Fruit fly (Drosophila melanogaster) whole organism, embryonic: ENCODE measurements around the gene Decay.
A peak's percentile ranks its signal among the peaks of the same experiment; 100 is the strongest.

ENCODE experiments used
- Awh ChIP-seq: fragments of 200-800 bp; sonication (Bioruptor generic); IDR thresholded peaks from 2 replicates; pipeline ENCODE4, ENCODE4 v1.3.6; 2022; ENCODE audit warnings: missing biosample characterization, missing genetic modification characterization
- CG12769 ChIP-seq: fragments of 200-800 bp; sonication (Bioruptor generic); optimal IDR thresholded peaks from 2 replicates; lab custom pipeline; 2019; ENCODE audit warnings: missing biosample characterization, mild to moderate bottlenecking, missing genetic modification characterization, moderate library complexity
- CG13287 ChIP-seq: fragments of 200-800 bp; sonication (Bioruptor generic); IDR thresholded peaks from 2 replicates; pipeline ENCODE4 v1.3.6; 2022; ENCODE audit warnings: missing biosample characterization, missing genetic modification characterization; ENCODE audit not compliant: partially characterized antibody
- CG14014 ChIP-seq: fragments of 200-800 bp; sonication (Bioruptor generic); IDR thresholded peaks from 2 replicates; pipeline ENCODE4 v1.3.6; 2022; ENCODE audit warnings: missing biosample characterization, missing genetic modification characterization
- CG1832 ChIP-seq: fragments of 200-800 bp; sonication (Bioruptor generic); optimal IDR thresholded peaks from 2 replicates; lab custom pipeline; 2017; ENCODE audit warnings: missing biosample characterization, mild to moderate bottlenecking, missing genetic modification characterization, inconsistent platforms
- CG2875 ChIP-seq: fragments of 200-800 bp; sonication (Bioruptor generic); optimal IDR thresholded peaks from 2 replicates; lab custom pipeline; 2017; ENCODE audit warnings: missing biosample characterization, mild to moderate bottlenecking, missing genetic modification characterization, missing genetic modification reagents
- CG4617 ChIP-seq: fragments of 200-800 bp; sonication (Bioruptor generic); optimal IDR thresholded peaks from 3 replicates; lab custom pipeline; 2016; ENCODE audit warnings: missing biosample characterization, missing genetic modification characterization, borderline replicate concordance
- CG4854 ChIP-seq: fragments of 200-800 bp; sonication (Bioruptor generic); optimal IDR thresholded peaks from 2 replicates; lab custom pipeline; 2016; ENCODE audit warnings: missing biosample characterization, missing genetic modification characterization, inconsistent platforms
- CG8944 ChIP-seq: fragments of 200-800 bp; sonication (Bioruptor generic); optimal IDR thresholded peaks from 3 replicates; lab custom pipeline; 2016; ENCODE audit warnings: missing biosample characterization, missing genetic modification characterization
- CG9797 ChIP-seq: fragments of 200-800 bp; sonication (Bioruptor generic); optimal IDR thresholded peaks from 3 replicates; lab custom pipeline; 2018; ENCODE audit warnings: missing biosample characterization, mild to moderate bottlenecking, missing genetic modification characterization
- D19A ChIP-seq: fragments of 200-800 bp; optimal IDR thresholded peaks from 3 replicates; lab custom pipeline; 2019; ENCODE audit warnings: missing biosample characterization, mild to moderate bottlenecking, missing genetic modification characterization, moderate library complexity
- Dfd ChIP-seq, 2 experiments: fragments of >200 bp; optimal IDR thresholded peaks; 2 replicates each; lab custom pipeline; 2017; ENCODE audit warnings: missing biosample characterization in 2 of 2, missing genetic modification characterization in 2 of 2
- Drgx ChIP-seq: fragments of 200-800 bp; sonication (Bioruptor generic); IDR thresholded peaks from 2 replicates; pipeline ENCODE4 v1.3.6; 2022; ENCODE audit warnings: missing biosample characterization, missing genetic modification characterization
- Ets65A ChIP-seq: fragments of 200-800 bp; sonication (Bioruptor generic); peaks from one replicate; lab custom pipeline; 2016; ENCODE audit warnings: missing biosample characterization, missing genetic modification characterization
- HHEX ChIP-seq: fragments of 200-800 bp; sonication (Bioruptor generic); optimal IDR thresholded peaks from 3 replicates; lab custom pipeline; 2017; ENCODE audit warnings: missing biosample characterization, mild to moderate bottlenecking, missing genetic modification characterization, missing genetic modification reagents
- Hr39 ChIP-seq: fragments of >200 bp; optimal IDR thresholded peaks from 2 replicates; lab custom pipeline; 2017
- Med ChIP-seq: fragments of 200-800 bp; sonication (Bioruptor generic); peaks from one replicate; lab custom pipeline; 2016; ENCODE audit warnings: missing biosample characterization, missing genetic modification characterization, mild to moderate bottlenecking, inconsistent platforms, moderate library complexity
- Optix ChIP-seq: fragments of 200-800 bp; sonication (Bioruptor generic); IDR thresholded peaks from 3 replicates; pipeline ENCODE4 v1.3.6; 2022; ENCODE audit warnings: missing biosample characterization, missing genetic modification characterization
- Rfx ChIP-seq: fragments of 200-800 bp; sonication (Bioruptor generic); IDR thresholded peaks from 2 replicates; pipeline ENCODE4 v1.3.6; 2022; ENCODE audit warnings: missing biosample characterization, missing genetic modification characterization
- bigmax ChIP-seq: fragments of 200-800 bp; sonication (Bioruptor generic); optimal IDR thresholded peaks from 2 replicates; lab custom pipeline; 2018; ENCODE audit warnings: missing biosample characterization, mild to moderate bottlenecking, missing genetic modification characterization
- cg ChIP-seq: fragments of 200-800 bp; sonication (Bioruptor generic); optimal IDR thresholded peaks from 3 replicates; lab custom pipeline; 2019; ENCODE audit warnings: missing biosample characterization, mild to moderate bottlenecking, missing genetic modification characterization, moderate library complexity
- chinmo ChIP-seq: fragments of 200-800 bp; sonication (Bioruptor generic); IDR thresholded peaks from 4 replicates; pipeline ENCODE4 v1.3.6; 2022; ENCODE audit warnings: missing biosample characterization, missing genetic modification characterization; ENCODE audit not compliant: partially characterized antibody
- cwo ChIP-seq: fragments of 200-800 bp; sonication (Bioruptor generic); optimal IDR thresholded peaks from 3 replicates; lab custom pipeline; 2017; ENCODE audit warnings: missing biosample characterization, missing genetic modification characterization, mild to moderate bottlenecking, moderate library complexity, missing genetic modification reagents
- danr ChIP-seq: fragments of 200-800 bp; sonication (Bioruptor generic); IDR thresholded peaks from 2 replicates; pipeline ENCODE4 v1.3.6; 2022; ENCODE audit warnings: missing biosample characterization, missing genetic modification characterization
- dati ChIP-seq: fragments of 200-800 bp; sonication (Bioruptor generic); IDR thresholded peaks from 2 replicates; pipeline ENCODE4 v1.3.6; 2022; ENCODE audit warnings: missing biosample characterization, missing genetic modification characterization
- esg ChIP-seq: fragments of 200-800 bp; sonication (Bioruptor generic); conservative IDR thresholded peaks from 2 replicates; pipeline ENCODE4 v1.3.6; 2022; ENCODE audit warnings: missing biosample characterization, missing genetic modification characterization
- grn ChIP-seq: fragments of 200-800 bp; sonication (Bioruptor generic); optimal IDR thresholded peaks from 3 replicates; lab custom pipeline; 2017; ENCODE audit warnings: missing biosample characterization, missing genetic modification characterization
- hkb ChIP-seq, 2 experiments: fragments of 200-800 bp in 1 of 2; fragments of >200 bp in 1 of 2; sonication (Bioruptor generic) in 1 of 2; IDR thresholded peaks in 1 of 2; optimal IDR thresholded peaks in 1 of 2; 2 replicates each; pipeline versions ENCODE4 v1.3.6 to Lab custom; 2017 to 2022; ENCODE audit warnings: missing biosample characterization in 1 of 2, missing genetic modification characterization in 1 of 2
- ind ChIP-seq: fragments of 200-800 bp; sonication (Bioruptor generic); optimal IDR thresholded peaks from 3 replicates; lab custom pipeline; 2016; ENCODE audit warnings: missing biosample characterization, missing genetic modification characterization
- klu ChIP-seq: fragments of 200-800 bp; sonication (Bioruptor generic); IDR thresholded peaks from 2 replicates; pipeline ENCODE4 v1.3.6; 2022; ENCODE audit warnings: missing biosample characterization, missing genetic modification characterization
- prd ChIP-seq, 3 experiments: fragments of >200 bp in 2 of 3; fragments of 200-800 bp in 1 of 3; sonication (Bioruptor generic) in 1 of 3; optimal IDR thresholded peaks in 2 of 3; IDR thresholded peaks in 1 of 3; 2 replicates in 2 of 3; 3 replicates in 1 of 3; pipeline versions ENCODE4 v1.3.6 to Lab custom; 2017 to 2022; ENCODE audit warnings: missing biosample characterization in 1 of 3, missing genetic modification characterization in 1 of 3
- rib ChIP-seq: fragments of 200-800 bp; sonication (Bioruptor generic); IDR thresholded peaks from 2 replicates; pipeline ENCODE4 v1.3.6; 2022; ENCODE audit warnings: missing biosample characterization, missing genetic modification characterization
- ro ChIP-seq: fragments of 200-800 bp; sonication (Bioruptor generic); IDR thresholded peaks from 2 replicates; pipeline ENCODE4 v1.3.6; 2022; ENCODE audit warnings: missing biosample characterization, missing genetic modification characterization
- sqz ChIP-seq: fragments of 200-800 bp; sonication (Bioruptor generic); optimal IDR thresholded peaks from 3 replicates; lab custom pipeline; 2018; ENCODE audit warnings: missing biosample characterization, mild to moderate bottlenecking, missing genetic modification characterization
- vvl ChIP-seq: fragments of 200-800 bp; sonication (Bioruptor generic); IDR thresholded peaks from 2 replicates; pipeline ENCODE4 v1.3.6; 2022; ENCODE audit warnings: missing biosample characterization, missing genetic modification characterization
- wdn ChIP-seq: fragments of 200-800 bp; sonication (Bioruptor generic); IDR thresholded peaks from 2 replicates; pipeline ENCODE4 v1.3.6; 2022; ENCODE audit warnings: missing biosample characterization, missing genetic modification characterization
- zen ChIP-seq: fragments of 200-800 bp; sonication (Bioruptor generic); optimal IDR thresholded peaks from 3 replicates; lab custom pipeline; 2018; ENCODE audit warnings: missing biosample characterization, mild to moderate bottlenecking, missing genetic modification characterization, moderate library complexity

Gene Decay

dm6 chr3R:16545705-16546104 lies 44.9 kb upstream of the Decay start (continued):
- TF ChIP-seq zen (tag; lab: Kevin White, UChicago) = peak; percentile 55
- peak; percentile 69 for TF ChIP-seq grn (GFP tag; lab: Kevin White, UChicago)
- peak; percentile 67 for TF ChIP-seq sqz (GFP tag; lab: Kevin White, UChicago)
- TF ChIP-seq Awh = peak; percentile 41; the same call in 1 of the 2 replicates

- TF ChIP-seq rib (GFP tag; lab: Robert Waterston, UW) = no peak
- TF ChIP-seq, all 482 proteins: peak for 0
Measured at dm6 chr3R:16542538-16542937, 41.7 kb upstream of the Decay start.

dm6 chr3R:16541932-16542331 lies 41.1 kb upstream of the Decay start:
- TF ChIP-seq D19A (tag; lab: Kevin White, UChicago) = peak; percentile 76
- no peak for TF ChIP-seq hkb (optimal IDR thresholded peaks at IDR 0.05; lab: Kevin White, UChicago)
- TF ChIP-seq hkb (GFP tag; IDR thresholded peaks at IDR 0.05; lab: Robert Waterston, UW) = no peak
- no peak for TF ChIP-seq Dfd (GFP tag; optimal IDR thresholded peaks at IDR 0.05; lab: Kevin White, UChicago)
- no peak for TF ChIP-seq HHEX (GFP tag; lab: Kevin White, UChicago)
- no peak for TF ChIP-seq chinmo (GFP tag; lab: Robert Waterston, UW)
- TF ChIP-seq ind = no peak
- no peak for TF ChIP-seq cwo (GFP tag; lab: Kevin White, UChicago)
- TF ChIP-seq esg (GFP tag; lab: Robert Waterston, UW) = no peak
- no peak for TF ChIP-seq Rfx (GFP tag; lab: Robert Waterston, UW)
- no peak for TF ChIP-seq CG8944
- no peak for TF ChIP-seq klu
- TF ChIP-seq vvl = no peak
- TF ChIP-seq CG4617 = no peak
- TF ChIP-seq Med (GFP tag; lab: Kevin White, UChicago) = peak; percentile 14

dm6 chr3R:16541293-16541692 lies 40.4 kb upstream of the Decay start:
- TF ChIP-seq Optix = no peak
- TF ChIP-seq CG14014 (GFP tag; lab: Robert Waterston, UW) = no peak
- no peak for TF ChIP-seq danr (GFP tag; lab: Robert Waterston, UW)
- no peak for TF ChIP-seq ro (GFP tag; lab: Robert Waterston, UW)
- TF ChIP-seq bigmax (GFP tag; lab: Kevin White, UChicago) = no peak

dm6 chr3R:16538862-16539437 lies 38.1 kb upstream of the Decay start:
- TF ChIP-seq Dfd (GFP tag; optimal IDR thresholded peaks at IDR 0.05; lab: Kevin White, UChicago) = peak in 1 of 2 experiments; percentile 94
- TF ChIP-seq prd (optimal IDR thresholded peaks at IDR 0.05; lab: Kevin White, UChicago) = no peak
- 0 out of 3 replicates have a peak, but pooled peaks have one; percentile 8 for TF ChIP-seq prd (GFP tag; IDR thresholded peaks at IDR 0.05; lab: Robert Waterston, UW)
- TF ChIP-seq Ets65A (GFP tag; lab: Kevin White, UChicago) = peak; percentile 22
- TF ChIP-seq Drgx = no peak
- TF ChIP-seq CG13287 (GFP tag; lab: Robert Waterston, UW) = no peak
- TF ChIP-seq CG4854 (GFP tag; lab: Kevin White, UChicago) = no peak
- TF ChIP-seq CG12769 (tag; lab: Kevin White, UChicago) = no peak
- no peak for TF ChIP-seq cg
- TF ChIP-seq CG2875 (GFP tag; lab: Kevin White, UChicago) = no peak
- no peak for TF ChIP-seq CG1832
- TF ChIP-seq Hr39 (lab: Kevin White, UChicago) = peak; percentile 98
- TF ChIP-seq CG9797 (GFP tag; lab: Kevin White, UChicago) = no peak
- no peak for TF ChIP-seq dati (GFP tag; lab: Robert Waterston, UW)
- peak; percentile 66 for TF ChIP-seq zen (tag; lab: Kevin White, UChicago)
- TF ChIP-seq wdn (GFP tag; lab: Robert Waterston, UW) = no peak
